Fruit fly (Drosophila melanogaster): ENCODE measurements around the gene CG12084.
A peak's percentile ranks its signal among the peaks of the same experiment; 100 is the strongest.

Gene CG12084

DNA sequence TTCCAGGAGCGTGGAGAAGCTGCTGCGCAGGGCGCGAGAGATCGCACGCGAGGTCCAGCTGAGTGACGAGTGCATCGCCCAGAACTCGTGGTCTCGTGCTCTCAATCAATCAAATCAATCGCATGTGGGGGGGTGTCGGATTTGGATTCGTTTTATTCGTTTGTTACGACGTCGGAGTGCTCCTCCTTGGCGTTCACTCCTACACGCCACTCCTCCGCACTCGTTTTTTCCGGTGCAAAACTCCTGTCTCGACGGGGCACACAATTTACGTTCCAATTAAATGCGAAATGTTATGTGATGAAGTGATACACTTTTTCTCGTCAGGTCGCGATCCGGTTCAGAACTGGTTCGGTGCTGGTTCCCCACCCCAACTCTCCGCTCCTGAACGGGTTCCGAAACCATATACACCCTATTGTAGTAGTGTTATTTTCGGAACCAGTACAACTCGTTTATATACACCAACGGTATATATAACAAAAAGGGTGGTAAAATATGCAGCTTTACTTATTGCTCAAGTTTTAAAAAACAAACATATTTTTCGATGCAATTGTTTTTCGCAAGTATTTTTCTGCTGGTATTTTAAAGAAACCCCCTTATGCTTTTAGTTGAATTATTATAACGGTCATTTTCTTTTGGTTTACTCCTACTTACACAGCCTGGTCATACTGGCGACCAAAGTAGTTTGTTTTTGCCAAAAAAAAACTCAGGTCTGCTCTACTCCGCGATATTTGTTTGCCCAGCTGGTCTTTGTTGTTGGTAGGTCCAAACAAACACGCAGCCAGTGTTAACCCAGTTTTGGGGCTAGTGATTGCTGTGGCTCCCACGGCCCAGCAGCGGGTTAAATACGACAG lies 40.3 kb upstream of the CG12084 start, which contains the start of the genes CG12091 and pns (continued):
- TF ChIP-seq gsb-n (tag; optimal IDR thresholded peaks at IDR 0.05) = peak; percentile 68
- peak; percentile 40; the same call in 1 of the 3 replicates for TF ChIP-seq HLH4C (GFP tag; IDR thresholded peaks at IDR 0.05; ENCODE audit: partially characterized antibody)
- TF ChIP-seq CG10979 (tag; optimal IDR thresholded peaks at IDR 0.05) = peak; percentile 59
- TF ChIP-seq CG31224 (GFP tag; IDR thresholded peaks at IDR 0.05) = peak; percentile 29; the same call in 1 of the 2 replicates
- peak; percentile 3 for TF ChIP-seq CG7745 (tag; optimal IDR thresholded peaks at IDR 0.05)
- no peak for TF ChIP-seq ato (GFP tag; IDR thresholded peaks at IDR 0.05; ENCODE audit: partially characterized antibody)
- no peak for TF ChIP-seq Tbp (GFP tag; optimal IDR thresholded peaks at IDR 0.05)
- TF ChIP-seq Atf3 (GFP tag; optimal IDR thresholded peaks at IDR 0.05) = peak; percentile 41
- peak; percentile 69 for TF ChIP-seq CG33213 (GFP tag; optimal IDR thresholded peaks at IDR 0.05)
- no peak for TF ChIP-seq ro (GFP tag; IDR thresholded peaks at IDR 0.05)
- no peak for TF ChIP-seq Sox100B (GFP tag; optimal IDR thresholded peaks at IDR 0.05)
- peak; percentile 38; the same call in 1 of the 2 replicates for TF ChIP-seq CG11085 (GFP tag; IDR thresholded peaks at IDR 0.05)
- peak; percentile 77 for TF ChIP-seq CG10366 (GFP tag; IDR thresholded peaks at IDR 0.05)
- TF ChIP-seq Neu2 (GFP tag; optimal IDR thresholded peaks at IDR 0.05; ENCODE audit: borderline replicate concordance) = peak; percentile 14
- peak; percentile 70 for TF ChIP-seq CG5245 (GFP tag; optimal IDR thresholded peaks at IDR 0.05)
- no peak for TF ChIP-seq slou (GFP tag; optimal IDR thresholded peaks at IDR 0.05)
- peak; percentile 55 for TF ChIP-seq CG33557 (GFP tag; optimal IDR thresholded peaks at IDR 0.05)
- TF ChIP-seq Awh (GFP tag; IDR thresholded peaks at IDR 0.05) = no peak
- TF ChIP-seq bbx (GFP tag; IDR thresholded peaks at IDR 0.05; ENCODE audit: partially characterized antibody) = peak; percentile 27
- TF ChIP-seq Sry-δ (GFP tag; optimal IDR thresholded peaks at IDR 0.05) = peak; percentile 67
- TF ChIP-seq dpn (GFP tag; optimal IDR thresholded peaks at IDR 0.05) = peak; percentile 70 to 74
- TF ChIP-seq lab (GFP tag; optimal IDR thresholded peaks at IDR 0.05) = peak; percentile 71
- no peak for TF ChIP-seq CG10147 (GFP tag; optimal IDR thresholded peaks at IDR 0.05)
- peak; percentile 16 for TF ChIP-seq disco-r (GFP tag; optimal IDR thresholded peaks at IDR 0.05)
- no peak for TF ChIP-seq fd64A (GFP tag; optimal IDR thresholded peaks at IDR 0.05)
- peak; percentile 28 for TF ChIP-seq tap (tag; optimal IDR thresholded peaks at IDR 0.05)
- peak; percentile 40; the same call in 1 of the 2 replicates for TF ChIP-seq sna (GFP tag; IDR thresholded peaks at IDR 0.05; ENCODE audit: partially characterized antibody)
- TF ChIP-seq CoRest (tag; optimal IDR thresholded peaks at IDR 0.05) = peak; percentile 77
- TF ChIP-seq Trl (optimal IDR thresholded peaks at IDR 0.05) = no peak
- peak; percentile 51 for TF ChIP-seq Trl (GFP tag; optimal IDR thresholded peaks at IDR 0.05)
- peak; percentile 63 for TF ChIP-seq ERR (GFP tag; optimal IDR thresholded peaks at IDR 0.05)
- peak; percentile 73; the same call in 1 of the 2 replicates for TF ChIP-seq amos (GFP tag; IDR thresholded peaks at IDR 0.05; ENCODE audit: partially characterized antibody)
- no peak for TF ChIP-seq CG11696 (GFP tag; IDR thresholded peaks at IDR 0.05)
- TF ChIP-seq vvl (GFP tag; IDR thresholded peaks at IDR 0.05) = peak; percentile 59
- peak; percentile 68 for TF ChIP-seq Sox102F (GFP tag; optimal IDR thresholded peaks at IDR 0.05)
- no peak for TF ChIP-seq CkIIα-i1 (GFP tag; IDR thresholded peaks at IDR 0.05)
- TF ChIP-seq fd3F (GFP tag; optimal IDR thresholded peaks at IDR 0.05) = peak; percentile 35
- peak; percentile 59 for TF ChIP-seq B-H2 (GFP tag; optimal IDR thresholded peaks at IDR 0.05)
- no peak for TF ChIP-seq Optix (GFP tag; IDR thresholded peaks at IDR 0.05)
- TF ChIP-seq CG42726 (GFP tag; IDR thresholded peaks at IDR 0.05; ENCODE audit: partially characterized antibody) = no peak
- peak; percentile 80 for TF ChIP-seq CG30020 (tag; optimal IDR thresholded peaks at IDR 0.05)
- peak; percentile 61; the same call in 1 of the 2 replicates for TF ChIP-seq Xrp1 (GFP tag; IDR thresholded peaks at IDR 0.05)
- peak; percentile 71 for TF ChIP-seq ems (GFP tag; optimal IDR thresholded peaks at IDR 0.05)
- peak; percentile 43; the same call in 1 of the 2 replicates for TF ChIP-seq MBD-R2 (GFP tag; IDR thresholded peaks at IDR 0.05)
- peak; percentile 43 for TF ChIP-seq Six4 (GFP tag; optimal IDR thresholded peaks at IDR 0.05)
- TF ChIP-seq dati (GFP tag; IDR thresholded peaks at IDR 0.05) = peak; percentile 22; the same call in 1 of the 2 replicates
- peak; percentile 61 for TF ChIP-seq CG17359 (tag; optimal IDR thresholded peaks at IDR 0.05)
- peak; percentile 59; the same call in 1 of the 3 replicates for TF ChIP-seq CG34422 (GFP tag; IDR thresholded peaks at IDR 0.05)
